Worm (Caenorhabditis elegans): ENCODE data around the gene tag-65.

The tag-65 gene

DNA sequence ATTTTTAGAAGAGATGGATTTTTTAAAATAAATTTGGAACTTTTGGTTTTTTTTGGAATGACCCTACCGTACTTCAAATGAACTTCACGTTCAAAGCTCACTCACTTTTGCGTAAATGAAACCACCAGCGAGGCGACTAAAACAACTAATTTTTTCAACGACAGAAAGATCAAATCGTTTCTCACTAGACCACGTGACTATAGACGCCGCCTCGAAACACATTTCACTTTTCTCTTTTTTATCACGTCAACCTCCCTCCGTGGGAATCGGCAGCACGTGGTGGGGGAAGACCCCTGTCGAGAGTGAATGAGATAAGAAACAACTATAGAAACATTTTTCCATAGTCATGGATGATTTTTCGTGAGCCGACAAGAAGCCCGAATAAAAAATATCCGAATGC is 21.1 kb downstream of the tag-65 start (continued):
- TF ChIP-seq saeg-2 (GFP tag; IDR thresholded peaks at IDR 0.05) (0 out of 2 replicates have a peak, but pooled peaks have one; percentile 12), nhr-48 (tag; optimal IDR thresholded peaks at IDR 0.05) (peak; percentile 80), snpc-1.2 (GFP tag; IDR thresholded peaks at IDR 0.05) (no peak), madf-5 (GFP tag; IDR thresholded peaks at IDR 0.05) (no peak), nhr-11 (tag; optimal IDR thresholded peaks at IDR 0.05) (peak; percentile 34), set-16 (GFP tag; IDR thresholded peaks at IDR 0.05) (peak; percentile 17; the same call in 1 of the 2 replicates), nhr-42 (GFP tag; IDR thresholded peaks at IDR 0.05) (0 out of 2 replicates have a peak, but pooled peaks have one; percentile 36), nhr-237 (tag; optimal IDR thresholded peaks at IDR 0.05) (no peak), egl-43 (GFP tag; IDR thresholded peaks at IDR 0.05) (no peak; the same call in 1 of the 2 replicates), php-3 (GFP tag; IDR thresholded peaks at IDR 0.05) (peak; percentile 43; the same call in 1 of the 2 replicates), daf-16 (GFP tag; optimal IDR thresholded peaks at IDR 0.05) (no peak), daf-16 (tag; optimal IDR thresholded peaks at IDR 0.05) (peak; percentile 80), zip-2 (tag; optimal IDR thresholded peaks at IDR 0.05) (peak; percentile 5), spr-1 (tag; optimal IDR thresholded peaks at IDR 0.05) (no peak), mep-1 (tag; optimal IDR thresholded peaks at IDR 0.05) (peak; percentile 50), dmd-6 (GFP tag; IDR thresholded peaks at IDR 0.05) (peak; percentile 96), ces-1 (GFP tag; optimal IDR thresholded peaks at IDR 0.05) (no peak), Y48G9A.11 (GFP tag; IDR thresholded peaks at IDR 0.05) (no peak), dmd-8 (GFP tag; IDR thresholded peaks at IDR 0.05) (no peak), zfp-3 (GFP tag; conservative IDR thresholded peaks at IDR 0.05) (0 out of 2 replicates have a peak, but pooled peaks have one; percentile 9), duxl-1 (tag; optimal IDR thresholded peaks at IDR 0.05; ENCODE audit: poor library complexity) (peak; percentile 50), skn-1 (tag; optimal IDR thresholded peaks at IDR 0.05) (no peak), Y75B8A.6 (GFP tag; IDR thresholded peaks at IDR 0.05) (no peak), tag-97 (GFP tag; IDR thresholded peaks at IDR 0.05) (no peak), nhr-111 (GFP tag; optimal IDR thresholded peaks at IDR 0.05) (no peak), lin-15B (tag; optimal IDR thresholded peaks at IDR 0.05) (no peak), mxl-3 (GFP tag; optimal IDR thresholded peaks at IDR 0.05) (peak; percentile 97), egl-27 (tag; optimal IDR thresholded peaks at IDR 0.05) (no peak), nhr-102 (tag; optimal IDR thresholded peaks at IDR 0.05) (peak; percentile 44), F49E8.2 (tag; optimal IDR thresholded peaks at IDR 0.05; ENCODE audit: borderline replicate concordance) (no peak), ceh-20 (GFP tag; IDR thresholded peaks at IDR 0.05) (peak; percentile 88), lir-3 (tag; optimal IDR thresholded peaks at IDR 0.05) (no peak), gei-8 (GFP tag; optimal IDR thresholded peaks at IDR 0.05) (peak; percentile 73), lim-7 (GFP tag; IDR thresholded peaks at IDR 0.05) (no peak), Y5F2A.4 (GFP tag; optimal IDR thresholded peaks at IDR 0.05) (no peak), daf-19 (GFP tag; conservative IDR thresholded peaks at IDR 0.05) (no peak), lsy-2 (tag; optimal IDR thresholded peaks at IDR 0.05) (peak in 1 of 2 experiments; percentile 68), daf-12 (tag; optimal IDR thresholded peaks at IDR 0.05) (no peak), rbr-2 (tag; optimal IDR thresholded peaks at IDR 0.05) (no peak), ztf-7 (tag; optimal IDR thresholded peaks at IDR 0.05) (peak; percentile 19), ceh-62 (tag; optimal IDR thresholded peaks at IDR 0.05) (no peak), madf-9 (GFP tag; conservative IDR thresholded peaks at IDR 0.05) (0 out of 2 replicates have a peak, but pooled peaks have one; percentile 26), fkh-10 (GFP tag; optimal IDR thresholded peaks at IDR 0.05) (no peak), nhr-10 (tag; optimal IDR thresholded peaks at IDR 0.05) (peak; percentile 64), ceh-44 (GFP tag; IDR thresholded peaks at IDR 0.05) (no peak), fos-1 (tag; optimal IDR thresholded peaks at IDR 0.05) (no peak), zfp-2 (tag; optimal IDR thresholded peaks at IDR 0.05) (no peak), lin-1 (GFP tag; IDR thresholded peaks at IDR 0.05) (peak; percentile 83), hmg-1.1 (GFP tag; IDR thresholded peaks at IDR 0.05) (no peak), nhr-76 (tag; optimal IDR thresholded peaks at IDR 0.05) (peak; percentile 37), arid-1 (GFP tag; conservative IDR thresholded peaks at IDR 0.05) (no peak), hif-1 (tag; optimal IDR thresholded peaks at IDR 0.05) (peak; percentile 43 to 90)

Measured in whole organism, L4 larva.